Worm (Caenorhabditis elegans) whole organism, young adult: ENCODE data around the gene F54F7.6.

Source experiments
- C17E4.6 ChIP-seq: fragments of 200-800 bp; sonication (Bioruptor generic); IDR thresholded peaks from 2 replicates; pipeline ENCODE4 v1.3.6; 2022; ENCODE audit warnings: missing genetic modification reagents, missing genetic modification characterization, missing compliant biosample characterization
- D2030.7 ChIP-seq: fragments of 200-800 bp; sonication (Bioruptor generic); IDR thresholded peaks from 2 replicates; pipeline ENCODE4 v1.3.6; 2022; ENCODE audit warnings: missing genetic modification reagents, missing genetic modification characterization, missing compliant biosample characterization
- F22D6.2 ChIP-seq: sonication (generic microtip); optimal IDR thresholded peaks from 2 replicates; lab custom pipeline; 2016; ENCODE audit warnings: mild to moderate bottlenecking, missing genetic modification characterization, missing compliant biosample characterization
- F57A8.1 ChIP-seq: fragments of 200-800 bp; sonication (Bioruptor generic); optimal IDR thresholded peaks from 2 replicates; lab custom pipeline; 2018; ENCODE audit warnings: mild to moderate bottlenecking, missing genetic modification characterization, moderate library complexity, missing compliant biosample characterization
- F57C9.4 ChIP-seq: sonication (generic microtip); optimal IDR thresholded peaks from 2 replicates; lab custom pipeline; 2017; ENCODE audit warnings: mild to moderate bottlenecking, missing genetic modification characterization, missing compliant biosample characterization
- T07F8.4 ChIP-seq: sonication (generic microtip); optimal IDR thresholded peaks from 2 replicates; lab custom pipeline; 2016; ENCODE audit warnings: mild to moderate bottlenecking, missing genetic modification characterization, moderate library complexity, missing compliant biosample characterization
- T26A5.8 ChIP-seq: sonication (generic microtip); optimal IDR thresholded peaks from 2 replicates; lab custom pipeline; 2016; ENCODE audit warnings: missing genetic modification characterization, missing compliant biosample characterization
- Y53F4B.3 ChIP-seq: fragments of 200-800 bp; sonication (Bioruptor generic); IDR thresholded peaks from 2 replicates; pipeline ENCODE4 v1.3.6; 2022; ENCODE audit warnings: missing genetic modification reagents, missing genetic modification characterization, missing compliant biosample characterization
- Y53G8AR.9 ChIP-seq: fragments of 200-800 bp; sonication (Bioruptor generic); conservative IDR thresholded peaks from 2 replicates; pipeline ENCODE4 v1.3.6; 2022; ENCODE audit warnings: missing genetic modification reagents, missing genetic modification characterization, missing compliant biosample characterization
- Y56A3A.18 ChIP-seq: fragments of 200-800 bp; sonication (Bioruptor generic); IDR thresholded peaks from 2 replicates; pipeline ENCODE4 v1.3.6; 2022; ENCODE audit warnings: missing genetic modification reagents, missing genetic modification characterization, missing compliant biosample characterization
- Y67H2A.10 ChIP-seq: fragments of 200-800 bp; sonication (Bioruptor generic); conservative IDR thresholded peaks from 2 replicates; pipeline ENCODE4 v1.3.6; 2022; ENCODE audit warnings: missing genetic modification reagents, missing genetic modification characterization, missing compliant biosample characterization
- attf-5 ChIP-seq: fragments of 200-800 bp; sonication (Bioruptor generic); optimal IDR thresholded peaks from 2 replicates; lab custom pipeline; 2018; ENCODE audit warnings: mild to moderate bottlenecking, missing genetic modification characterization, missing compliant biosample characterization
- bed-1 ChIP-seq: fragments of 200-800 bp; sonication (Bioruptor generic); IDR thresholded peaks from 2 replicates; pipeline ENCODE4 v1.3.6; 2022; ENCODE audit warnings: missing genetic modification reagents, missing genetic modification characterization, missing compliant biosample characterization
- bed-2 ChIP-seq: fragments of 200-800 bp; sonication (Bioruptor generic); IDR thresholded peaks from 2 replicates; pipeline ENCODE4 v1.3.6; 2022; ENCODE audit warnings: missing genetic modification reagents, missing genetic modification characterization, missing compliant biosample characterization
- ceh-27 ChIP-seq: fragments of 200-800 bp; sonication (Bioruptor generic); optimal IDR thresholded peaks from 2 replicates; lab custom pipeline; 2018; ENCODE audit warnings: mild to moderate bottlenecking, missing genetic modification characterization, moderate library complexity, missing compliant biosample characterization
- ceh-79 ChIP-seq: sonication (generic microtip); optimal IDR thresholded peaks from 2 replicates; lab custom pipeline; 2017; ENCODE audit warnings: mild to moderate bottlenecking, missing genetic modification characterization, missing compliant biosample characterization
- die-1 ChIP-seq: sonication (generic microtip); optimal IDR thresholded peaks from 2 replicates; lab custom pipeline; 2016; ENCODE audit warnings: missing genotype, mild to moderate bottlenecking, missing genetic modification characterization, missing compliant biosample characterization
- dpff-1 ChIP-seq: sonication (generic microtip); optimal IDR thresholded peaks from 2 replicates; lab custom pipeline; 2017; ENCODE audit warnings: mild to moderate bottlenecking, missing genetic modification characterization, missing compliant biosample characterization
- dpl-1 ChIP-seq: fragments of 150-350 bp; optimal IDR thresholded peaks from 2 replicates; lab custom pipeline; 2014; ENCODE audit warnings: missing biosample characterization, missing genetic modification reagents, missing genetic modification characterization
- efl-1 ChIP-seq: fragments of 150-350 bp; optimal IDR thresholded peaks from 2 replicates; lab custom pipeline; 2014; ENCODE audit warnings: missing biosample characterization, missing genetic modification reagents, missing genetic modification characterization
- egl-18 ChIP-seq: fragments of 200-800 bp; sonication (Bioruptor generic); IDR thresholded peaks from 2 replicates; pipeline ENCODE4 v1.3.6; 2022; ENCODE audit warnings: missing genetic modification reagents, missing genetic modification characterization, missing compliant biosample characterization
- ets-4 ChIP-seq: fragments of 200-800 bp; sonication (Bioruptor generic); optimal IDR thresholded peaks from 2 replicates; lab custom pipeline; 2018; ENCODE audit warnings: mild to moderate bottlenecking, missing genetic modification characterization, missing compliant biosample characterization
- him-1 ChIP-seq: sonication (generic microtip); optimal IDR thresholded peaks from 2 replicates; lab custom pipeline; 2016; ENCODE audit warnings: missing genotype, missing genetic modification reagents, missing genetic modification characterization, missing compliant biosample characterization
- hlh-12 ChIP-seq: sonication (generic microtip); optimal IDR thresholded peaks from 2 replicates; lab custom pipeline; 2016; ENCODE audit warnings: missing genetic modification characterization, missing compliant biosample characterization
- hrde-1 ChIP-seq: sonication (generic microtip); optimal IDR thresholded peaks from 2 replicates; lab custom pipeline; 2016; ENCODE audit warnings: missing genetic modification characterization, mild to moderate bottlenecking, missing compliant biosample characterization, moderate library complexity, missing genotype, missing genetic modification reagents, borderline replicate concordance
- lin-54 ChIP-seq: fragments of 200-800 bp; sonication (Bioruptor generic); optimal IDR thresholded peaks from 2 replicates; lab custom pipeline; 2018; ENCODE audit warnings: mild to moderate bottlenecking, missing genetic modification characterization, missing compliant biosample characterization
- lsl-1 ChIP-seq: fragments of 200-800 bp; sonication (Bioruptor generic); optimal IDR thresholded peaks from 2 replicates; lab custom pipeline; 2018; ENCODE audit warnings: mild to moderate bottlenecking, missing genetic modification characterization, moderate library complexity, missing compliant biosample characterization
- madf-6 ChIP-seq: fragments of 200-800 bp; sonication (Bioruptor generic); IDR thresholded peaks from 2 replicates; pipeline ENCODE4 v1.3.6; 2022; ENCODE audit warnings: missing genetic modification reagents, missing genetic modification characterization, missing compliant biosample characterization
- madf-8 ChIP-seq: fragments of 200-800 bp; sonication (Bioruptor generic); conservative IDR thresholded peaks from 2 replicates; pipeline ENCODE4 v1.3.6; 2022; ENCODE audit warnings: missing genetic modification reagents, missing genetic modification characterization, missing compliant biosample characterization
- mel-28 ChIP-seq: sonication (generic microtip); optimal IDR thresholded peaks from 2 replicates; lab custom pipeline; 2016; ENCODE audit warnings: borderline replicate concordance, mild to moderate bottlenecking, missing genetic modification characterization, missing compliant biosample characterization
- nfyb-1 ChIP-seq: fragments of 200-800 bp; sonication (Bioruptor generic); IDR thresholded peaks from 2 replicates; pipeline ENCODE4 v1.3.6; 2022; ENCODE audit warnings: missing genetic modification reagents, missing genetic modification characterization, missing compliant biosample characterization
- nhr-90 ChIP-seq: sonication (generic microtip); optimal IDR thresholded peaks from 2 replicates; lab custom pipeline; 2016; ENCODE audit warnings: missing genotype, mild to moderate bottlenecking, missing genetic modification characterization, missing compliant biosample characterization
- rcor-1 ChIP-seq: fragments of 200-800 bp; sonication (Bioruptor generic); IDR thresholded peaks from 2 replicates; pipeline ENCODE4 v1.3.6; 2022; ENCODE audit warnings: missing genetic modification reagents, missing genetic modification characterization, missing compliant biosample characterization
- repo-1 ChIP-seq: sonication (generic microtip); optimal IDR thresholded peaks from 2 replicates; lab custom pipeline; 2017; ENCODE audit warnings: mild to moderate bottlenecking, missing genetic modification characterization, missing compliant biosample characterization
- rpc-1 ChIP-seq, 2 experiments: fragments of 150-350 bp in 1 of 2; sonication (generic microtip) in 1 of 2; optimal IDR thresholded peaks; 2 replicates each; lab custom pipeline; 2014 to 2018; ENCODE audit warnings: missing biosample characterization in 1 of 2, missing genetic modification characterization in 1 of 2, missing genetic modification reagents in 1 of 2, missing genotype in 1 of 2
- sdz-38 ChIP-seq: sonication (generic microtip); optimal IDR thresholded peaks from 2 replicates; lab custom pipeline; 2016; ENCODE audit warnings: missing genotype, missing genetic modification characterization, missing compliant biosample characterization
- snpc-1.3 ChIP-seq: sonication (generic microtip); optimal IDR thresholded peaks from 2 replicates; lab custom pipeline; 2017; ENCODE audit warnings: missing genetic modification characterization, mild to moderate bottlenecking, missing compliant biosample characterization, antibody characterized with exemption, moderate library complexity, missing genotype, missing genetic modification reagents; ENCODE audit not compliant: insufficient read depth
- snpc-4 ChIP-seq, 5 experiments: fragments of 150-350 bp in 1 of 5; sonication (generic microtip) in 4 of 5; optimal IDR thresholded peaks; 2 replicates each; lab custom pipeline; 2014 to 2018; ENCODE audit warnings: missing genetic modification characterization in 5 of 5, missing biosample characterization in 3 of 5, antibody characterized with exemption in 2 of 5, mild to moderate bottlenecking in 2 of 5, missing compliant biosample characterization in 2 of 5, missing genotype in 2 of 5, moderate library complexity in 2 of 5, missing genetic modification reagents in 1 of 5
- sptf-2 ChIP-seq: fragments of 200-800 bp; sonication (Bioruptor generic); optimal IDR thresholded peaks from 2 replicates; lab custom pipeline; 2018; ENCODE audit warnings: mild to moderate bottlenecking, missing genetic modification characterization, missing compliant biosample characterization
- unc-130 ChIP-seq: sonication (generic microtip); optimal IDR thresholded peaks from 2 replicates; lab custom pipeline; 2016; ENCODE audit warnings: missing genetic modification reagents, missing genetic modification characterization, missing compliant biosample characterization
- xnd-1 ChIP-seq: sonication (generic microtip); optimal IDR thresholded peaks from 2 replicates; lab custom pipeline; 2016; ENCODE audit warnings: missing genotype, missing genetic modification reagents, missing genetic modification characterization, missing compliant biosample characterization
- zfh-2 ChIP-seq: fragments of 200-800 bp; sonication (Bioruptor generic); conservative IDR thresholded peaks from 2 replicates; pipeline ENCODE4 v1.3.6; 2022; ENCODE audit warnings: missing genetic modification reagents, missing genetic modification characterization, missing compliant biosample characterization
- ztf-28 ChIP-seq: fragments of 200-800 bp; sonication (Bioruptor generic); IDR thresholded peaks from 2 replicates; pipeline ENCODE4 v1.3.6; 2022; ENCODE audit warnings: missing genetic modification reagents, missing genetic modification characterization, missing compliant biosample characterization

The F54F7.6 gene

DNA sequence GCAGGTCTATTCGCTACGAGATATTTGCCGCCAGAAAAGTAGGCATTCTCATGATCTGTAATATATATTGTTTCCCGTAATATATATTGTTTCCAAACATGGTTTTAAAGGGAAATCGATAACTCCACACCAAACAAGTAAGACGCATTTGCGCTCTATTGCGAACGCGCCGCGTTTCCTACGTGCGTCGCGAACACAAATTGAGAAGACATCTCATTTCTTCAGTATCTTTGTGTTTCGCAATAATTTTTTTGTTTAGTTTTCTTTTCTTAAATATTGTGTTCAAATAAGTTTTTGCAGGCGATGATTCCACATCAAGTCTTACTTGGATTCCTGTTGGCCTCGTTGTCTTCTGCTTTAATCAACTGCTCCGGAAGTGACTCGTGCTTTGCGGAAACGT lies at the start of gene F54F7.6:
Gene F54F7.6, plus strand, starts transcription at position 301 of the 400 bp plus-strand sequence.
- TF ChIP-seq T26A5.8 (tag; lab: Kevin White, UChicago) (no peak), hrde-1 (tag; lab: Kevin White, UChicago) (no peak), die-1 (tag; lab: Kevin White, UChicago) (no peak), rpc-1 (optimal IDR thresholded peaks at IDR 0.05; lab: Kevin White, UChicago) (no peak), rpc-1 (tag; optimal IDR thresholded peaks at IDR 0.05; lab: Kevin White, UChicago) (no peak), T07F8.4 (tag; lab: Kevin White, UChicago) (no peak), xnd-1 (tag; lab: Kevin White, UChicago) (no peak), dpl-1 (GFP tag; lab: Kevin White, UChicago) (no peak), ztf-28 (no peak), ets-4 (GFP tag; lab: Kevin White, UChicago) (no peak), snpc-1.3 (tag; lab: Kevin White, UChicago) (no peak), ceh-79 (tag; lab: Kevin White, UChicago) (no peak), lsl-1 (GFP tag; lab: Kevin White, UChicago) (no peak), F57A8.1 (GFP tag; lab: Kevin White, UChicago) (no peak), C17E4.6 (GFP tag; lab: Robert Waterston, UW) (no peak), sdz-38 (tag; lab: Kevin White, UChicago) (no peak), nfyb-1 (GFP tag; lab: Robert Waterston, UW) (no peak), dpff-1 (tag; lab: Kevin White, UChicago) (no peak), rcor-1 (GFP tag; lab: Robert Waterston, UW) (no peak), snpc-4 (GFP tag; optimal IDR thresholded peaks at IDR 0.05; lab: Kevin White, UChicago) (no peak), snpc-4 (tag; optimal IDR thresholded peaks at IDR 0.05; lab: Kevin White, UChicago) (no peak), lin-54 (GFP tag; lab: Kevin White, UChicago) (no peak)

DNA sequence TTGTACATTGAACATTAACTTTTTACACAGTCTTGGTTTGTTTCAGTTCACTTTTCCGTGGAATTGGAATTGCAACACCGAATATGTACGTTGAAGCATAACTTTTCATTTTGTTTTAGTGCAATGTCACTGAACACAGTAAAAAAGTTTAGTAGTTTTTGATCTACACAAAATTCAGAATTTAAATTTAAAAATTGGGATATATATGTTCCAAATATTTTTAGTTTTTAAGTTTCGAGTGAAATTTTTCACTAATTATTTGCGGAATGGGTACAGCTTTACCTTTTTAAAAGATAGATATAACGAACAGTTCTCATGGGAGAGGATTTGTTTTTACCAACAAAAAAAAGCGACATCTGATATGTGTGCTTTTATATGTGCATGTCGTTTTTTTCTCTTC lies 48.4 kb upstream of the F54F7.6 start:
- TF ChIP-seq sptf-2: no peak
- no peak for TF ChIP-seq rcor-1 (GFP tag; lab: Robert Waterston, UW)
- no peak for TF ChIP-seq madf-8 (GFP tag; lab: Robert Waterston, UW)
- TF ChIP-seq dpff-1 (tag; lab: Kevin White, UChicago): no peak
- TF ChIP-seq unc-130 (GFP tag; lab: Kevin White, UChicago): no peak
- TF ChIP-seq ceh-27: no peak
- no peak for TF ChIP-seq dpl-1 (GFP tag; lab: Kevin White, UChicago)
- no peak for TF ChIP-seq sdz-38 (tag; lab: Kevin White, UChicago)
- TF ChIP-seq die-1 (tag; lab: Kevin White, UChicago): no peak
- TF ChIP-seq egl-18 (GFP tag; lab: Robert Waterston, UW): no peak
- TF ChIP-seq madf-6 (GFP tag; lab: Robert Waterston, UW): no peak
- TF ChIP-seq mel-28 (tag; lab: Kevin White, UChicago): no peak
- TF ChIP-seq, all 124 proteins: peak for 0

DNA sequence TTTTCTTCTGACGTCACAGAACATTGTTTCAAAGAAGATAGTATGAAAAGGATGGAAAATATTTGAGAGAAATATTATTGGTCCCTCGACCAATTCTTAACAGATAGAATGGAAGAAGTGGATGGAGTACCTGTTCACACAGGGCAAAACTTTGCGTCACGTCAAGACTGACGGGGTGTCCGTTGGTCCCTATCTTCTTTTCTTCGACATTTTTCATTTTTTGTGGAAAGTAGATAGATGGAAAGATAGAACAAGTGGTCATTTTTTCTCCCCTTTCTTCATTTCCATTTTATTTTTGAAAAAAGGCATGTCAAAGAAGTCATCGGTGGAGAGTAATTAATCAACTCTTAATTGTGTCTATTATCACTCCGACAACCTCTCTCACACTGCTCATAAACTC lies 46.5 kb upstream of the F54F7.6 start:
- no peak for TF ChIP-seq F57C9.4 (tag; lab: Kevin White, UChicago)
- TF ChIP-seq Y56A3A.18 (GFP tag; lab: Robert Waterston, UW): no peak
- no peak for TF ChIP-seq repo-1
- no peak for TF ChIP-seq efl-1 (GFP tag; lab: Kevin White, UChicago)
- no peak for TF ChIP-seq bed-2
- TF ChIP-seq attf-5 (GFP tag; lab: Kevin White, UChicago): no peak
- TF ChIP-seq Y53F4B.3 (GFP tag; lab: Robert Waterston, UW): no peak
- no peak for TF ChIP-seq D2030.7 (GFP tag; lab: Robert Waterston, UW)
- no peak for TF ChIP-seq F22D6.2 (tag; lab: Kevin White, UChicago)
- TF ChIP-seq Y67H2A.10 (GFP tag; lab: Robert Waterston, UW): no peak
- TF ChIP-seq nhr-90 (tag; lab: Kevin White, UChicago): no peak
- TF ChIP-seq him-1 (tag; lab: Kevin White, UChicago): no peak
- TF ChIP-seq ceh-27: no peak
- no peak for TF ChIP-seq Y53G8AR.9 (GFP tag; lab: Robert Waterston, UW)
- TF ChIP-seq bed-1 (GFP tag; lab: Robert Waterston, UW): no peak
- TF ChIP-seq zfh-2 (GFP tag; lab: Robert Waterston, UW): no peak
- TF ChIP-seq hlh-12 (tag; lab: Kevin White, UChicago): no peak
- TF ChIP-seq sdz-38 (tag; lab: Kevin White, UChicago): no peak
- TF ChIP-seq, all 124 proteins: peak for 0
